1 fruit fly cellular context compared by ENCODE assay signal in genomic region chr3L:12646102-12646501, dm6.
TF ChIP-seq lines count a peak whose summit lies in the region.

No protein-coding gene starts in this region.

TF ChIP-seq in whole organism, embryonic, 481 proteins besides CTCF, POLR2A, EP300 and RAD21 (continued from another document):
- TF ChIP-seq lov (optimal IDR thresholded peaks at IDR 0.05; lab: Kevin White, UChicago) (no peak), lov (GFP tag; IDR thresholded peaks at IDR 0.05; lab: Robert Waterston, UW) (no peak; the same call in 2 of the 3 replicates), CG9609 (GFP tag; optimal IDR thresholded peaks at IDR 0.05; lab: Kevin White, UChicago) (no peak), tin (GFP tag; optimal IDR thresholded peaks at IDR 0.05; lab: Kevin White, UChicago) (no peak), MBD-R2 (GFP tag; IDR thresholded peaks at IDR 0.05; lab: Robert Waterston, UW) (no peak)
TF ChIP-seq in whole organism, embryonic: peak in this region for 8.
